Worm (Caenorhabditis elegans): ENCODE results near the gene acs-3.

The acs-3 gene

DNA sequence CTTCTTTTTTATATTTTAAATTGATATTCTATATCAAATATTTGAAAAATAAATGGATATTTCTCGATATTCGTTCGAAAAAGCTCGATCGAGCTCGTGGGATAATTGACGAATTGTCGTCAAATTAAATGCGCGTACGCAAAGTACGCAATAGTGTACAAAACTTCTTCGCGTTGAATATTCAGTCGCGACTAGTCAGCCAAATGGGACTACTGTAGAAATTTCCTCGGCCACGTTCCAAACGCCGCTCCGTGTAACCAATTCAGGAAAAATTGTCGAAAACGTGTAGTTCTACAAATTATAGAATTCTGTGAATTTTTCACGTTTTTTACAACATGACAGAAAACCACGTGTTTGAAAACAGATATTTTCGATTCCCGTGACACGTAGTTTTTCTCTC lies 39.1 kb downstream of the acs-3 start (continued):
- TF ChIP-seq B0035.1 (tag; optimal IDR thresholded peaks at IDR 0.05) = no peak
- no peak for TF ChIP-seq snpc-1.1 (tag; optimal IDR thresholded peaks at IDR 0.05; ENCODE audit: insufficient read depth)
- no peak for TF ChIP-seq cebp-2 (GFP tag; IDR thresholded peaks at IDR 0.05)
- TF ChIP-seq K12H6.12 (tag; optimal IDR thresholded peaks at IDR 0.05) = no peak
- TF ChIP-seq nfya-1 (tag; optimal IDR thresholded peaks at IDR 0.05; ENCODE audit: borderline replicate concordance, insufficient read depth) = no peak
- no peak for TF ChIP-seq nhr-179 (tag; optimal IDR thresholded peaks at IDR 0.05)
- no peak for TF ChIP-seq ceh-79 (tag; optimal IDR thresholded peaks at IDR 0.05)
- TF ChIP-seq egl-18 (GFP tag; IDR thresholded peaks at IDR 0.05) = no peak
- peak; percentile 58 for TF ChIP-seq tlf-1 (GFP tag; optimal IDR thresholded peaks at IDR 0.05)
- 0 out of 2 replicates have a peak, but pooled peaks have one; percentile 46 for TF ChIP-seq Y53G8AR.9 (GFP tag; conservative IDR thresholded peaks at IDR 0.05)
- TF ChIP-seq lsy-27 (tag; optimal IDR thresholded peaks at IDR 0.05; ENCODE audit: borderline replicate concordance, insufficient read depth) = no peak
- no peak for TF ChIP-seq nhr-27 (tag; optimal IDR thresholded peaks at IDR 0.05)
- TF ChIP-seq madf-10 (tag; optimal IDR thresholded peaks at IDR 0.05) = peak; percentile 57
- no peak for TF ChIP-seq nhr-120 (GFP tag; IDR thresholded peaks at IDR 0.05)
- TF ChIP-seq hlh-26 (GFP tag; conservative IDR thresholded peaks at IDR 0.05) = no peak
- no peak for TF ChIP-seq Y56A3A.18 (GFP tag; IDR thresholded peaks at IDR 0.05)
- no peak for TF ChIP-seq ceh-58 (GFP tag; IDR thresholded peaks at IDR 0.05)
- TF ChIP-seq lin-40 (tag; optimal IDR thresholded peaks at IDR 0.05) = no peak
- no peak for TF ChIP-seq sdz-38 (tag; optimal IDR thresholded peaks at IDR 0.05)
- peak; percentile 79; the same call in 1 of the 2 replicates for TF ChIP-seq Y95B8A.8 (GFP tag; IDR thresholded peaks at IDR 0.05)
- peak; percentile 53; the same call in 1 of the 2 replicates for TF ChIP-seq ekl-4 (GFP tag; IDR thresholded peaks at IDR 0.05)
- TF ChIP-seq hmg-1.2 (GFP tag; IDR thresholded peaks at IDR 0.05) = peak; percentile 94
- TF ChIP-seq snpc-3.4 (tag; optimal IDR thresholded peaks at IDR 0.05) = no peak
- 0 out of 2 replicates have a peak, but pooled peaks have one; percentile 36 for TF ChIP-seq attf-6 (GFP tag; IDR thresholded peaks at IDR 0.05)
- 0 out of 2 replicates have a peak, but pooled peaks have one; percentile 27 for TF ChIP-seq bed-2 (GFP tag; IDR thresholded peaks at IDR 0.05)
- TF ChIP-seq xnd-1 (tag; optimal IDR thresholded peaks at IDR 0.05) = peak; percentile 27
- TF ChIP-seq madf-6 (GFP tag; IDR thresholded peaks at IDR 0.05) = peak; percentile 90
- TF ChIP-seq ztf-22 (GFP tag; optimal IDR thresholded peaks at IDR 0.05) = no peak
- no peak for TF ChIP-seq aptf-3 (GFP tag; IDR thresholded peaks at IDR 0.05)
- no peak for TF ChIP-seq ceh-40 (GFP tag; IDR thresholded peaks at IDR 0.05)
- TF ChIP-seq rec-8 (tag; optimal IDR thresholded peaks at IDR 0.05) = no peak
- TF ChIP-seq madf-8 (GFP tag; conservative IDR thresholded peaks at IDR 0.05) = peak; percentile 84
- no peak for TF ChIP-seq hrde-1 (tag; optimal IDR thresholded peaks at IDR 0.05; ENCODE audit: borderline replicate concordance)
- TF ChIP-seq F10E7.11 (tag; optimal IDR thresholded peaks at IDR 0.05) = no peak
- TF ChIP-seq let-607 (tag; optimal IDR thresholded peaks at IDR 0.05) = peak; percentile 44 to 87
- TF ChIP-seq ama-1 (optimal IDR thresholded peaks at IDR 0.05) = no peak
- TF ChIP-seq ama-1 (GFP tag; optimal IDR thresholded peaks at IDR 0.05) = no peak
- TF ChIP-seq lag-1 (GFP tag; IDR thresholded peaks at IDR 0.05) = no peak
- no peak for TF ChIP-seq B0261.1 (tag; optimal IDR thresholded peaks at IDR 0.05)
- TF ChIP-seq lin-35 (GFP tag; optimal IDR thresholded peaks at IDR 0.05) = peak in 1 of 3 experiments; percentile 79
- peak; percentile 29 for TF ChIP-seq snpc-4 (GFP tag; optimal IDR thresholded peaks at IDR 0.05)
- TF ChIP-seq snpc-4 (tag; optimal IDR thresholded peaks at IDR 0.05) = peak in 2 of 4 experiments; percentile 25 to 30
- peak; percentile 62 for TF ChIP-seq dpl-1 (GFP tag; optimal IDR thresholded peaks at IDR 0.05)
- TF ChIP-seq nfyb-1 (GFP tag; IDR thresholded peaks at IDR 0.05) = peak; percentile 67; the same call in 1 of the 2 replicates
- no peak for TF ChIP-seq hsf-1 (GFP tag; IDR thresholded peaks at IDR 0.05)
- no peak for TF ChIP-seq lin-26 (GFP tag; IDR thresholded peaks at IDR 0.05)
- peak; percentile 76 for TF ChIP-seq lin-54 (GFP tag; optimal IDR thresholded peaks at IDR 0.05)
- TF ChIP-seq somi-1 (GFP tag; optimal IDR thresholded peaks at IDR 0.05) = no peak
